Fruit fly (Drosophila melanogaster) whole organism, wandering third instar larva: ENCODE data around the gene Cp19.

ENCODE experiments used
- Sp1 ChIP-seq: fragments of 200-800 bp; sonication (Bioruptor generic); optimal IDR thresholded peaks from 3 replicates; lab custom pipeline; 2019; ENCODE audit warnings: missing biosample characterization, mild to moderate bottlenecking, missing genetic modification characterization, moderate library complexity
- psq ChIP-seq: fragments of 200-800 bp; sonication (Bioruptor generic); optimal IDR thresholded peaks from 3 replicates; lab custom pipeline; 2017; ENCODE audit warnings: missing biosample characterization, mild to moderate bottlenecking, missing genetic modification characterization, moderate library complexity

dm6 chr3L:8690630-8691029, 39.0 kb upstream of the Cp19 start:
- TF ChIP-seq Sp1 (GFP tag; lab: Kevin White, UChicago) (no peak), psq (GFP tag; lab: Kevin White, UChicago) (no peak)
